Fruit fly (Drosophila melanogaster) whole organism, embryonic: ENCODE data around the gene DCP2.

Source experiments
- CG2199 ChIP-seq: fragments of 200-800 bp; sonication (Bioruptor generic); IDR thresholded peaks from 3 replicates; pipeline ENCODE4 v1.3.6; 2022; ENCODE audit warnings: missing biosample characterization, missing genetic modification characterization
- ind ChIP-seq: fragments of 200-800 bp; sonication (Bioruptor generic); optimal IDR thresholded peaks from 3 replicates; lab custom pipeline; 2016; ENCODE audit warnings: missing biosample characterization, missing genetic modification characterization

DCP2 gene

dm6 chr3L:15768947-15769389 is 57.3 kb downstream of the DCP2 start (continued):
- TF ChIP-seq ind (GFP tag; lab: Kevin White, UChicago) = peak; percentile 37
- 0 out of 3 replicates have a peak, but pooled peaks have one; percentile 29 for TF ChIP-seq CG2199 (GFP tag; lab: Robert Waterston, UW)
